Worm (Caenorhabditis elegans): ENCODE data around the gene R10E11.6.

DNA sequence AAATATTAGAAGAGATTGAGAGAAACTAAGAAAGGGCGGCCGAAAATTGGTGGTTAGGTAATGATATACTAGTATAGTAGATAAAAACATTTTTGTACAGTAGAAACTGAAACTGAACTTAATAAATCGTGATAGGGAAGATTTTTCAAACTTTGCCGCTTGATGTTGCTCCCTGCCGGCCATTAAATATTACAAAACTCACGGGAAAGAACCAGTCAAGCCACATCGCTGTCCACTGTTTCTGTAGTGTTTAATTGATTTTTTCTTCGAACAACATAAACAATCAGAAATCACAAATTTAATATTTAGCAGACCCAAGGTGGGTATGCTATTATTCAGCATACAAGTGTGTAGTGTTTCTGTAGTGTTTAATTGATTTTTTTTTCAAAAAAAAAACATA is 31.7 kb upstream of the R10E11.6 start, which contains the start of gene T05G5.5:
- TF ChIP-seq ama-1 (optimal IDR thresholded peaks at IDR 0.05) (no peak), rnt-1 (tag; optimal IDR thresholded peaks at IDR 0.05) (no peak), K02D7.2 (tag; optimal IDR thresholded peaks at IDR 0.05) (no peak), pha-2 (tag; optimal IDR thresholded peaks at IDR 0.05) (no peak), sox-4 (tag; optimal IDR thresholded peaks at IDR 0.05) (no peak), ceh-18 (tag; optimal IDR thresholded peaks at IDR 0.05) (no peak), pha-4 (tag; optimal IDR thresholded peaks at IDR 0.05) (no peak), pqm-1 (tag; optimal IDR thresholded peaks at IDR 0.05) (no peak), nhr-11 (tag; optimal IDR thresholded peaks at IDR 0.05) (no peak)

Data from whole organism, late embryonic.